Worm (Caenorhabditis elegans): ENCODE data around the gene exos-9.

exos-9 gene

DNA sequence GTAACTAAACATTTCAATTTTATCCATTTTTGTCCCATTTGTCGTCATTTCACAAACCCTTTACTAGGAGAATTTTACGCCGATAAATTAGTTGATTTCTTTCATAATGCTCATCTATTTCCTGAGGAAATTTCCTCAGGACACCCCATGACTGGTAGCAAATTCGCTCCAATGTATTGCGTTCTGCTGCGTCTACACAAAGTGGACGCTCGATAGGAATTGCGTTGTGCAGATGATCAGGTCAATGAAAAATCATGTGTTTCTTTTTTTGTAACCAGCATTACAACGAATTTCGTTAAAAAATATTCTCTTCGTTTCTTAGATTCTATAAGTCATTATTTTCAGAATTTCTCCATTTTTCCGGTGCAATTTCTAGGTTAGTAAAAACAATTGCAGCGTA is 16.1 kb downstream of the exos-9 start, which contains the start of gene epg-4:
Gene epg-4 (plus strand): TSS at position 346 of the 400 bp plus-strand sequence.
- TF ChIP-seq flh-1 (GFP tag; optimal IDR thresholded peaks at IDR 0.05) (no peak), hlh-1 (tag; optimal IDR thresholded peaks at IDR 0.05) (peak; percentile 8), sptf-1 (tag; optimal IDR thresholded peaks at IDR 0.05) (peak; percentile 41), nhr-12 (tag; optimal IDR thresholded peaks at IDR 0.05) (no peak), nhr-28 (tag; optimal IDR thresholded peaks at IDR 0.05) (no peak), snpc-4 (tag; optimal IDR thresholded peaks at IDR 0.05) (no peak), ceh-43 (GFP tag; optimal IDR thresholded peaks at IDR 0.05) (no peak), unc-120 (tag; optimal IDR thresholded peaks at IDR 0.05; ENCODE audit: poor library complexity, severe bottlenecking) (no peak), sem-2 (GFP tag; optimal IDR thresholded peaks at IDR 0.05) (no peak), M03D4.4 (tag; optimal IDR thresholded peaks at IDR 0.05) (no peak), ces-1 (GFP tag; optimal IDR thresholded peaks at IDR 0.05) (no peak), pha-4 (tag; optimal IDR thresholded peaks at IDR 0.05) (no peak), nhr-76 (tag; optimal IDR thresholded peaks at IDR 0.05) (no peak), blmp-1 (tag; optimal IDR thresholded peaks at IDR 0.05) (no peak), unc-39 (tag; optimal IDR thresholded peaks at IDR 0.05) (no peak), tbx-8 (GFP tag; optimal IDR thresholded peaks at IDR 0.05) (no peak), mab-5 (tag; optimal IDR thresholded peaks at IDR 0.05) (no peak), lsy-2 (tag; optimal IDR thresholded peaks at IDR 0.05) (peak; percentile 7), ztf-11 (tag; optimal IDR thresholded peaks at IDR 0.05) (no peak), drap-1 (GFP tag; optimal IDR thresholded peaks at IDR 0.05) (no peak), elt-1 (tag; optimal IDR thresholded peaks at IDR 0.05; ENCODE audit: borderline replicate concordance, insufficient read depth) (no peak), nhr-237 (tag; optimal IDR thresholded peaks at IDR 0.05) (no peak), nhr-2 (tag; optimal IDR thresholded peaks at IDR 0.05) (no peak), mep-1 (tag; optimal IDR thresholded peaks at IDR 0.05) (peak; percentile 67), mls-2 (tag; optimal IDR thresholded peaks at IDR 0.05) (peak; percentile 12)

DNA sequence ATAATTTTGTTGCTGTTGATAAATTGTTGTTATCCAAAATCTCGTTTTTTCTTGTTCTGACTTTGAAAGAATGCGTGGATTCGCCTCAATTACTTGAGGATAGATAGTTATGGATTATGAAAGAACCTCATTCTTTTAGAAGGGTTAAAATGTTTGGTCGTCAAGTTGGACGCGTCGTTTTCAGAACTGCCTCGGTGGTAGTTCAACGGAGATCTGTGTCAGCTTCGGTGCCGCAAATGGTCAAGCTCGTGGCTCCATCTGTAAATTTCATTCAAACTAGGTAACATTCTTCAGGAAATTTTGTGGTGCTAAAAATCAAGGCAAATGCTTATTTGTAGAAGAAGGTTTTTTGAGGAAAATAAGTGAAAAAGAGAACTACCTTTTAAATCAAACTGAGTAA is 17.3 kb downstream of the exos-9 start, which contains the start of gene ndab-2:
Gene ndab-2 (plus strand): TSS at position 140 of the 400 bp plus-strand sequence.
- TF ChIP-seq pha-4 (tag; optimal IDR thresholded peaks at IDR 0.05) (no peak), lin-13 (tag; optimal IDR thresholded peaks at IDR 0.05) (no peak), ztf-11 (tag; optimal IDR thresholded peaks at IDR 0.05) (no peak), unc-120 (tag; optimal IDR thresholded peaks at IDR 0.05; ENCODE audit: poor library complexity, severe bottlenecking) (no peak), nhr-2 (tag; optimal IDR thresholded peaks at IDR 0.05) (no peak), zip-8 (tag; optimal IDR thresholded peaks at IDR 0.05) (no peak), nhr-237 (tag; optimal IDR thresholded peaks at IDR 0.05) (no peak), ceh-39 (tag; optimal IDR thresholded peaks at IDR 0.05) (no peak), lsy-2 (tag; optimal IDR thresholded peaks at IDR 0.05) (no peak), elt-3 (tag; optimal IDR thresholded peaks at IDR 0.05) (no peak)

DNA sequence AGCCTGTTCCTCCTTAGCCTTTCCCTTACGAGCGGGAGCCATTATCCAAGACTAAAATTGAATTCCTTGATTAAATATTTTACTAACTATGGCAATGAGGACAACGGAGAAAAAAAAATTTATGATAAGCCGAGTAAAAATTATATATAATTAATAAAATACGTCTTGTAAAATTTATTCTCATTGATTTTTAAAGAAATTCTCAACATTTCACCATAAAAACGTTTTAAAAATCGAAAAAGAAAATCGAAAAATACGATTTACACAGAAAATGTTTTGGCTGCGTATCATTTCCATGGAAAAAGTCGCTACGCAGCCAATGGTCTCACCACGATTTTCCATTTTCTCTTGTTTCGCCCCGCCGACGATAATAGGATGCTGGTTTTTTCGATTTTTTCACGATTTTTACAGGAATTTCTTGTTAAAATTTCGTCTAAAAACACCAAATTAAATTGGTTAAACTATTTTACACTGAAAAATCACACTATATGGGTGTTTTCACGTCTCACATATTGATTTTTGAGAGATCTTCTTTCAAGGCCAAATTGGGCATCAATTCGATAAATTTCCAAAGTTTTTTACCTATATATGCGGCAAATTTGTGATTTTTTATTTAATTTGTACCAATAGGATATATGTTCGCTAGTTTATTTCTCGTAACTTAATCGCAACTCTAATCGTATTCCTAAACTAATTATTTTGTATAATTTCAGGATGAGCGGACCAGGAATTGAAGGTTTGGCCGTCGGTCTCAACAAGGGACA is 18.2 kb downstream of the exos-9 start, which contains the start of the genes rps-14 and rpl-36:
Gene rps-14 (minus strand): TSS at position 51 of the 764 bp plus-strand sequence.
Gene rpl-36 (plus strand): TSS at position 714 of the 764 bp plus-strand sequence.
- TF ChIP-seq nhr-2 (tag; optimal IDR thresholded peaks at IDR 0.05) (peak; percentile 16), mep-1 (tag; optimal IDR thresholded peaks at IDR 0.05) (peak; percentile 91), tbx-8 (GFP tag; optimal IDR thresholded peaks at IDR 0.05) (no peak), ces-1 (GFP tag; optimal IDR thresholded peaks at IDR 0.05) (peak; percentile 41), nhr-76 (tag; optimal IDR thresholded peaks at IDR 0.05) (no peak), ceh-43 (GFP tag; optimal IDR thresholded peaks at IDR 0.05) (no peak), elt-1 (tag; optimal IDR thresholded peaks at IDR 0.05; ENCODE audit: borderline replicate concordance, insufficient read depth) (no peak), bed-3 (GFP tag; optimal IDR thresholded peaks at IDR 0.05) (no peak), lin-13 (tag; optimal IDR thresholded peaks at IDR 0.05) (peak; percentile 87), cnd-1 (tag; optimal IDR thresholded peaks at IDR 0.05) (no peak), unc-39 (tag; optimal IDR thresholded peaks at IDR 0.05) (no peak), lin-32 (GFP tag; optimal IDR thresholded peaks at IDR 0.05) (no peak), unc-120 (tag; optimal IDR thresholded peaks at IDR 0.05; ENCODE audit: poor library complexity, severe bottlenecking) (no peak), blmp-1 (tag; optimal IDR thresholded peaks at IDR 0.05) (peak; percentile 15), mab-5 (tag; optimal IDR thresholded peaks at IDR 0.05) (no peak), zip-8 (tag; optimal IDR thresholded peaks at IDR 0.05) (no peak), drap-1 (GFP tag; optimal IDR thresholded peaks at IDR 0.05) (no peak), elt-3 (tag; optimal IDR thresholded peaks at IDR 0.05) (no peak), mls-2 (tag; optimal IDR thresholded peaks at IDR 0.05) (no peak), nhr-12 (tag; optimal IDR thresholded peaks at IDR 0.05) (no peak), nhr-28 (tag; optimal IDR thresholded peaks at IDR 0.05) (no peak), nhr-237 (tag; optimal IDR thresholded peaks at IDR 0.05) (peak; percentile 92), ztf-11 (tag; optimal IDR thresholded peaks at IDR 0.05) (no peak), hlh-1 (tag; optimal IDR thresholded peaks at IDR 0.05) (peak; percentile 4), sptf-1 (tag; optimal IDR thresholded peaks at IDR 0.05) (peak; percentile 57), ham-2 (GFP tag; optimal IDR thresholded peaks at IDR 0.05) (no peak), M03D4.4 (tag; optimal IDR thresholded peaks at IDR 0.05) (peak; percentile 66), sem-2 (GFP tag; optimal IDR thresholded peaks at IDR 0.05) (no peak), flh-1 (GFP tag; optimal IDR thresholded peaks at IDR 0.05) (no peak), pha-4 (tag; optimal IDR thresholded peaks at IDR 0.05) (peak; percentile 86), unc-62 (GFP tag; optimal IDR thresholded peaks at IDR 0.05) (no peak), snpc-4 (tag; optimal IDR thresholded peaks at IDR 0.05) (no peak), ceh-83 (GFP tag; optimal IDR thresholded peaks at IDR 0.05) (no peak), lsy-2 (tag; optimal IDR thresholded peaks at IDR 0.05) (peak; percentile 86), ceh-39 (tag; optimal IDR thresholded peaks at IDR 0.05) (peak; percentile 76)
